Fruit fly (Drosophila melanogaster): ENCODE measurements around the gene Arpc3A.

The Arpc3A gene

DNA sequence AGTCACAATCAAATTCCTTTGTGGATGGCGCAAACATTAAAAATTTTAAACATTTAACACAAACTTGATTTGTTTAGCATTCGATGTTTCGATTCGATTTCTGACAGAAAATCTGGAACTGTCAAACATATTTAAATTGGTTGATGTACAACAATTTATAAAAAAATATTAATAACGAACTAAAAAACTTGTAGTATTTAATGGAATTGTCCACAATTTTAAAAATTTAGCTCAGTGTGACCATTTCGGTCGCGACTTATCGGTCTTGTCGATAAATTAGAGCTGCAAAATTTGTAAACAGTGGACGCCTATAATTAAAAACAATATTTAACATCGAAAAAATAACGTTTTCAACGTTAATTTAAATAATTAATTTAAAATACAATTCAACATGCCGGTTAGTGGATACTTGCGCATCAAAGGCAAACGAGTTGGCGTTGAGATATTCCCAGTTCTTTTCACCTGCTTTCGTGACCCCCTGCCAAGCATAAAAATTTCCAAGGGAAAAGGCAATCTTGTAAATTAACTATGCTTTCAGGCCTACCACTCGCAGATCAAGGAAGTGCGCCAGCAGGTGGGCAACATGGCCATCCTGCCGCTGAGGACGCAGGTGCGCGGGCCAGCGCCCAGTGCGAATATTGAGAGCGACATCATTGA lies at the start of gene Arpc3A, which contains the start of gene CG43317:
Gene Arpc3A (plus strand): TSS at position 274 of the 657 bp plus-strand sequence.
Gene CG43317 (minus strand): TSS at position 51 of the 657 bp plus-strand sequence.
- no peak for TF ChIP-seq noc (tag; optimal IDR thresholded peaks at IDR 0.05)

- TF ChIP-seq noc (tag; optimal IDR thresholded peaks at IDR 0.05): no peak
These were observed 47.9 kb upstream of the Arpc3A start, which contains the start of gene CG9590 for dm6 chr3R:15786538-15786937. Gene CG9590, plus strand, starts transcription at chr3R:15786703.

DNA sequence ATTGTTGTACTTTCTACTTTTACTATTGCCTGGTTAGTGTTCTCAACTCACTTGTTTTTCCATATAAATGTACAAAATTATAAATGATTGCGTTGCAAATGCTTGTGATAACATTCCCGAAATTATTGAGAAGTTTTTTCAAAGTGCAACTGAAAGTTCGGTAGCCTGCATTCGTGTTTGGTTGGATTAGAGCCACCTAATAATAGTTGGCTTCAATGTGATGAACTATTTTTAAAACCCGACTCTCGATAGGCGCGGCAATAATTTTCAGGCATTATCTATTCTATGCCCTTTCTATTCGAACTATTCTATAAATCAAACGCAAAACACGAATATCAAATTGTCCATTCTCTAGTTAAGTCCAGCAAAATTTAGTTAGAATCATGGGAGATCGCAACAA lies 46.2 kb upstream of the Arpc3A start, which contains the start of gene Uros2:
Gene Uros2 (plus strand): TSS at position 301 of the 400 bp plus-strand sequence.
- no peak for TF ChIP-seq noc (tag; optimal IDR thresholded peaks at IDR 0.05)

DNA sequence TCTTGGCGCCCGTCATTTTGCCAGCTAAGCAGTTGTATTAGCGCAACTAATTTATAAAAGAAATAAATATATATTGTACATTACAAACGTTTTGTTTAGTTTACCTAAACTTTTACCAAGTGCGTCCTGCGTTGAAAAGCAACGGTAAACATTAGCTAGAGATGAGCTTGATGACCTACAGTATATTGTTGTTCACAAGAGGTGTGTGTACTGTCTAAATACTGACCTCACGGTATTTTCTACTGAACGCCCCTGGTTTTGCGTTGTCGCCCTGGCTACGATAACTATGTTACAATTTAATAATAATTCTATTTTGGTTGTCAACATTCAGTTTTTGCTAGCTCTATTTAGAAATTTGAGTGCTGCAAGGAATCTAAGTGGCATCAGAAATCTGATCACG lies 42.0 kb upstream of the Arpc3A start, which contains the start of gene Acyp2:
Gene Acyp2 (plus strand): TSS at position 262 of the 400 bp plus-strand sequence.
- no peak for TF ChIP-seq noc (tag; optimal IDR thresholded peaks at IDR 0.05)

dm6 chr3R:15793372-15793802 lies 41.1 kb upstream of the Arpc3A start, which contains the start of gene nsl1:
Gene nsl1, plus strand, starts transcription at chr3R:15793782.
- peak; percentile 33 for TF ChIP-seq noc (tag; optimal IDR thresholded peaks at IDR 0.05)

DNA sequence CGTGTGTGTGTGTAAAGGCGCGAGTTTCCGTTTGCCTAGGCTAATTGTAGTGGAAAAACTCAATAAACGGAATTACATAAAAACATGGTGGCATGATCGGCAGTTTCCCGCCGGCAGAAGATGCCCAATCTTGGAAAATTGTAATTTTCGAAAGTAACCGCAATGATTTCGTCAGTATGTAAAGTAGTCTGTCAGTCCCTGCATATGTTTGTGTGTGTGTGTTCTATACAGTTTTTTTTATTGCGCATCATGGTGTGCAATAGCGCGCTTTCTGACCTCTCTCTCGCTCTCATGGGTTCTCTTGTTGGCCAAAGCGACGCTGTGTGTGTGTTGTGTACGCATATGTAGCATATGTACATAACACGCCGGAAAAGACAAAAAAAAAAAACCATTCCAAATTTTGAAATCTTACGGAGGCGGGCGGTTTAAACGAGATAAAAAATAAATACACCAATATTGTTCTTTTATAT lies 40.2 kb upstream of the Arpc3A start:
- TF ChIP-seq noc (tag; optimal IDR thresholded peaks at IDR 0.05): no peak

- no peak for TF ChIP-seq noc (tag; optimal IDR thresholded peaks at IDR 0.05)
These were observed 32.4 kb upstream of the Arpc3A start, which contains the start of gene CG9593 for dm6 chr3R:15802006-15802405. Gene CG9593, plus strand, starts transcription at chr3R:15802275.

dm6 chr3R:15803502-15804461 lies 30.7 kb upstream of the Arpc3A start, which contains the start of gene alpha-Man-IIb:
Gene alpha-Man-IIb, plus strand, starts transcription at chr3R:15804248.
- no peak for TF ChIP-seq noc (tag; optimal IDR thresholded peaks at IDR 0.05)

DNA sequence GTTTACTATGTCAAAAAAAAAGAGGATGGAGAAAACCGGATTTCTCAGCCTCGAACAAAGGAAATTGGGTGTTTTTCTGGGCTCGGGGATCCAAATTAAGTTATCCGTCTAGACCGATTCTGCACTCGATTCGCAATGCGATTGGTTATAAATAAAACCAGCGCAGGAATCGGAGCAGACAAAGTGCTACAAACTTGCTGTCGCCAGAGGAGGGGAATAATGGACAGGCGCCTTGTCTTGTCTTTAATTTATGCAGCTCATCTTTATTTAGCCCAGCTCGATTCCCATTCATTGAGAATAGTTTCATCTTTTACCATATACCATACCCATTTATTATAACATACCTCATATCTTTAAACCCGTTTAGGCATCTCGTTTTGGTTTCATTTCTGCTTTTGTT lies 29.8 kb upstream of the Arpc3A start:
- TF ChIP-seq noc (tag; optimal IDR thresholded peaks at IDR 0.05): no peak

dm6 chr3R:15806341-15806740 lies 28.1 kb upstream of the Arpc3A start:
- no peak for TF ChIP-seq noc (tag; optimal IDR thresholded peaks at IDR 0.05)

dm6 chr3R:15807306-15807705 lies 27.1 kb upstream of the Arpc3A start:
- no peak for TF ChIP-seq noc (tag; optimal IDR thresholded peaks at IDR 0.05)

- TF ChIP-seq noc (tag; optimal IDR thresholded peaks at IDR 0.05): no peak
These were observed 26.5 kb upstream of the Arpc3A start for dm6 chr3R:15807877-15808381.

dm6 chr3R:15810369-15810768 lies 24.1 kb upstream of the Arpc3A start:
- no peak for TF ChIP-seq noc (tag; optimal IDR thresholded peaks at IDR 0.05)

DNA sequence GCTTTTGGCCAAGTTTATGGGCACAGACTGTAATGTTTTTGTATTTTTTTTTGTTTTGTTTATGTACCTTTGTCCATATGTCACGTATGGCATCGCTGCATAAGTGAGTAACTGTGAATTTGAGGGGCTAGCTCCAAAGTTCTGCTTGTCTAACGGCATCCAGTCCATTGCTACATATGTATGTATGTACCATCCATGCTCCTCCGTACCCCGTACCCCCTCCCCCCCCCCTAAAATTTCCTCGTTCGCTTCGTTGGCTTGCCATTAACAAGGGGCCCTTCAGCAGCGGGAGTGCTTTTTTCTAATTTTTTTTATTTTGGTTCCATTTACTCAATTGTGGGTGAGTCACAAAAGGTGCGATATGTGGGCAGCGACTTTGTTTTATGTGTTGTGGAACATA lies 20.3 kb upstream of the Arpc3A start:
- TF ChIP-seq noc (tag; optimal IDR thresholded peaks at IDR 0.05): no peak

dm6 chr3R:15816276-15816675 lies 18.2 kb upstream of the Arpc3A start:
- TF ChIP-seq noc (tag; optimal IDR thresholded peaks at IDR 0.05): no peak

DNA sequence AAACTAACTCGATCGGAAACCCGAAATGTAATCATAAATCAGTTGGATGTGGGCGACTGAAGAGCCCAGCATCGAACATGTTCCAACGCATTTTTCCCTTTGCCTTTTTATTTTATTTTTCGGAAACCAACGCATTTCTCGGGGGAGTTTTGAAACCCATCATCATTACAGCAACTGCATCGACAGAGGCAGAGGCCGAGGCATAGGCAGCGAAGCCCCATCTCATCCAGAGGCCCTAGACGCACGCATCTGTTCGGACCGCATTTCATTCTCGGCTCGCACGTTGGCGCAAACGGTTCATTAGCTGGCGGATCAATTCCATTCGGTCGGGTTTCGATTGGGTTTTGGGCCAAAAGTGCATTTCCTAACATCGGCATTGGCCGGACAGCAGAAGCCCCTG lies 8.9 kb upstream of the Arpc3A start, which contains the start of gene CG4576:
Gene CG4576 (plus strand): TSS at position 227 of the 400 bp plus-strand sequence.
- no peak for TF ChIP-seq noc (tag; optimal IDR thresholded peaks at IDR 0.05)
